Worm (Caenorhabditis elegans): ENCODE data around the gene srab-11.
A peak's percentile ranks its signal among the peaks of the same experiment; 100 is the strongest.

DNA sequence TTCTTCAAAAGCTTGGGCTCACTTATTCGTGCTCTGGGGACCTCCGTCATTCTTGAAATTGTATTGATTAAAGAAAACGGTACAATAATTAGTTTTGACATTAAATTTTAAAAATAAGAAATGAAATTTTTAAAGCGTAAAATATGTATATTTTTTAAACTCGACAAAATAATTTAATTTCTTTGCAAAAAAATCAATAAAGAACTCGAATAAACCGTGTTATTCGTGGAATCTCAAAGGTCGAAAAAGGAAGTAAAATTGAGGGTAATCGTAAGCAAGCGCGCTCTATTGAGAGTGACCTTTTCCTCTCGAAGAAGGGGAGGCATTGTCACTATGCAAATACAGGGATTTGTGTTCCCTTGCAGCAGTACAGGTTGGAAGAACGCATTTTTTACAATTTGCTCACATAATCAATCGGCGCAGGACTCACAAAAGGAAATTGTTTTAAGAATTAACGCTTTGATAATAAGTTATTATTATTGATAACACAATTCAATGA lies 48.2 kb upstream of the srab-11 start, which contains the start of gene Y73C8B.2:
- TF ChIP-seq tra-4 (tag; optimal IDR thresholded peaks at IDR 0.05): no peak
- peak; percentile 5 for TF ChIP-seq F13C5.2 (tag; optimal IDR thresholded peaks at IDR 0.05)
- no peak for TF ChIP-seq hmbx-1 (tag; optimal IDR thresholded peaks at IDR 0.05)
- no peak for TF ChIP-seq pes-1 (GFP tag; IDR thresholded peaks at IDR 0.05)
- no peak for TF ChIP-seq flt-1 (GFP tag; IDR thresholded peaks at IDR 0.05)
- TF ChIP-seq ceh-36 (tag; optimal IDR thresholded peaks at IDR 0.05): no peak
- TF ChIP-seq scrt-1 (GFP tag; IDR thresholded peaks at IDR 0.05): no peak
- no peak for TF ChIP-seq ama-1 (optimal IDR thresholded peaks at IDR 0.05)
- TF ChIP-seq aly-1 (tag; optimal IDR thresholded peaks at IDR 0.05): no peak
- TF ChIP-seq ets-7 (tag; optimal IDR thresholded peaks at IDR 0.05): no peak
- no peak for TF ChIP-seq tbx-37 (GFP tag; conservative IDR thresholded peaks at IDR 0.05)
- TF ChIP-seq B0310.2 (tag; optimal IDR thresholded peaks at IDR 0.05): no peak
- TF ChIP-seq hmg-4 (GFP tag; optimal IDR thresholded peaks at IDR 0.05): no peak
- no peak for TF ChIP-seq sea-1 (GFP tag; conservative IDR thresholded peaks at IDR 0.05)

Data from whole organism, early embryonic.